Worm (Caenorhabditis elegans): ENCODE results near the gene F53A9.1.

Gene F53A9.1

DNA sequence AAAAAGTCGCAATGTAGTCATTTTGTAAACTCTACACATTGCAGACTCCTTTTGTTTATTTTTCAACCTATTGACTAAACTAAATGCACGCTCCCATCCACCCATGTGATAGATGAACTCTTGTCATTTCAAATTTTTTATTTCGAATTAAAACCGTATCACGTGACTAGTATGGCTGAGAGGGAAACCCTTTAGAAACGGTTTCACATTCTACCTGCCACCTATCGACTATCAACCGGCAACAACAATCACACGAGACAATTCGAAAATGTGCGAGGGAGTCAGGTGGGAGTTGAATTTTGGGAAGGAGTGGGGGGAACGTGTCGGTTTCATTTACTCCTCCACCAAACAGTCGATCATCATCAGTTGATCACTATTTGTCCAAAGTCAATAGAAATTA, 36.9 kb upstream of the F53A9.1 start (continued):
- TF ChIP-seq lin-40 (tag; optimal IDR thresholded peaks at IDR 0.05) (peak; percentile 65), dpff-1 (tag; optimal IDR thresholded peaks at IDR 0.05) (no peak), tbp1 (GFP tag; optimal IDR thresholded peaks at IDR 0.05) (peak; percentile 29), ceh-40 (GFP tag; IDR thresholded peaks at IDR 0.05) (no peak)

DNA sequence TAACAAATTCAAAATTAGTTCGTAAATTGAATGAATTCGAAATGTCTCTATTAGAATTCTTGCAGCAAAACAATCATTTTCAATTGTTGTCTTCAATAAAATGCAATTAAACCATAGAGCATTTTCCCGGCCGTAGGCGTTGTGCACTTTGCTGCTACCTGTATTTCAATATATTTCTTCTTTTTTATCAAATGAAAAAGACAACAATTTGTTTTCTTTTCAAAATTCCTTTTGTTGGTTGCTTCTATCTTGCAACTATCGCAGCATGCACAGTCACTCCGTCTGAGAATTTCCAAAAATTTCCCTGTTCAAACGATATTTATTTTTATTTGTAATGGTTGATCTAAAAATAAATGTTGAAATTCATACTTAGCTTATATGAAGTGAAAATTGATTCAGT, 36.2 kb upstream of the F53A9.1 start:
- TF ChIP-seq F22D6.2 (tag; optimal IDR thresholded peaks at IDR 0.05): no peak
- no peak for TF ChIP-seq lin-26 (GFP tag; IDR thresholded peaks at IDR 0.05)
- TF ChIP-seq dox-1 (GFP tag; IDR thresholded peaks at IDR 0.05): no peak
- TF ChIP-seq Y67H2A.10 (GFP tag; conservative IDR thresholded peaks at IDR 0.05): no peak
- no peak for TF ChIP-seq snpc-1.1 (tag; optimal IDR thresholded peaks at IDR 0.05; ENCODE audit: insufficient read depth)
- TF ChIP-seq ets-4 (GFP tag; optimal IDR thresholded peaks at IDR 0.05): no peak
- no peak for TF ChIP-seq F52B5.7 (tag; optimal IDR thresholded peaks at IDR 0.05)
- no peak for TF ChIP-seq zfh-2 (GFP tag; conservative IDR thresholded peaks at IDR 0.05)
- no peak for TF ChIP-seq ztf-22 (GFP tag; optimal IDR thresholded peaks at IDR 0.05)
- no peak for TF ChIP-seq snpc-1.3 (tag; optimal IDR thresholded peaks at IDR 0.05; ENCODE audit: insufficient read depth)
- TF ChIP-seq Y53G8AR.9 (GFP tag; conservative IDR thresholded peaks at IDR 0.05): no peak
- no peak for TF ChIP-seq B0336.3 (GFP tag; IDR thresholded peaks at IDR 0.05)
- TF ChIP-seq F57C9.4 (tag; optimal IDR thresholded peaks at IDR 0.05): no peak
- TF ChIP-seq B0261.1 (tag; optimal IDR thresholded peaks at IDR 0.05): no peak

DNA sequence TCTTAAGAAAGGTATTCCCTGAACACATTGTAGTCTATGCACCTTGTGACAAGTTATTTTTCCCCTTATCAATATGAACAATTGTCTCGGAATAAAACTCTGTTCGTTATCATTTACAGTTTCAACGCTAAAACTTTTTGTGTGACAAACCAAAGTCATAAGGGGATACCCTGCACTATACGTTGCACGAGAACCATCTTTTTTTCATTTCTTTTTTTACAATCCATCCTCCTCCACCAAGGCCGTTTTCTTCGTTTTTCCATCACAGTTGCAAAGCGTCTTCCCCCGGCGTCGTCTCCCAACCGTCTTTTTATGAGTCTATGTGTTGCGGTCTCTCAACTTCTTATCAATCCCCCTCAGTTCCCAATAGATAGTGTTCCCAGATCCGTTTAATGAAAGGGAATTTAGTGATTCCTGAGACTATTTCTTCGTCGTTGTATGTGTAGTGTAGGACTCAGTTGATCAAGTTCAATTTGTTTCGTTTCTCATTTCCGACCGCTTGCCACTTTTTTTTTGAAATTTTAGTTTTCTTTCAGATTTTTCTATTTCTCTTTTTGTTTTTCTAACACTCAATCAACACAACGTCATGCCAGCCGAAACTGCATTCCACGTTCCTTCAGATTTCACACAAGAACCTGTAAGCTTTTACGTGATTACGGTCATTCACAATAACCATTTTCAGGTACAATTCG, 35.2 kb upstream of the F53A9.1 start:
- TF ChIP-seq Y53G8AR.9 (GFP tag; conservative IDR thresholded peaks at IDR 0.05): no peak
- TF ChIP-seq ceh-91 (GFP tag; IDR thresholded peaks at IDR 0.05): no peak
- no peak for TF ChIP-seq ztf-28 (GFP tag; IDR thresholded peaks at IDR 0.05)
- TF ChIP-seq attf-6 (GFP tag; IDR thresholded peaks at IDR 0.05): no peak
- TF ChIP-seq ztf-26 (tag; optimal IDR thresholded peaks at IDR 0.05): peak; percentile 73
- no peak for TF ChIP-seq F57C9.4 (tag; optimal IDR thresholded peaks at IDR 0.05)
- TF ChIP-seq ets-4 (GFP tag; optimal IDR thresholded peaks at IDR 0.05): no peak
- TF ChIP-seq die-1 (tag; optimal IDR thresholded peaks at IDR 0.05): peak; percentile 52
- no peak for TF ChIP-seq athp-1 (tag; optimal IDR thresholded peaks at IDR 0.05)
- no peak for TF ChIP-seq Y79H2A.3 (GFP tag; conservative IDR thresholded peaks at IDR 0.05)
- no peak for TF ChIP-seq hlh-12 (tag; optimal IDR thresholded peaks at IDR 0.05)
- no peak for TF ChIP-seq xnd-1 (tag; optimal IDR thresholded peaks at IDR 0.05)
- no peak for TF ChIP-seq nhr-27 (tag; optimal IDR thresholded peaks at IDR 0.05)
- TF ChIP-seq akir-1 (GFP tag; optimal IDR thresholded peaks at IDR 0.05): no peak
- TF ChIP-seq egl-18 (GFP tag; IDR thresholded peaks at IDR 0.05): no peak
- TF ChIP-seq T26A5.8 (tag; optimal IDR thresholded peaks at IDR 0.05): no peak
- TF ChIP-seq cebp-2 (GFP tag; IDR thresholded peaks at IDR 0.05): no peak
- no peak for TF ChIP-seq unc-62 (GFP tag; optimal IDR thresholded peaks at IDR 0.05)
- TF ChIP-seq B0261.1 (tag; optimal IDR thresholded peaks at IDR 0.05): no peak
- TF ChIP-seq B0336.3 (GFP tag; IDR thresholded peaks at IDR 0.05): no peak
- no peak for TF ChIP-seq aptf-2 (GFP tag; conservative IDR thresholded peaks at IDR 0.05)
- TF ChIP-seq F57A8.1 (GFP tag; optimal IDR thresholded peaks at IDR 0.05): no peak
- TF ChIP-seq F39B2.1 (GFP tag; IDR thresholded peaks at IDR 0.05): no peak
- TF ChIP-seq hrde-1 (tag; optimal IDR thresholded peaks at IDR 0.05; ENCODE audit: borderline replicate concordance): no peak
- no peak for TF ChIP-seq F33H1.4 (GFP tag; IDR thresholded peaks at IDR 0.05)
- TF ChIP-seq tbx-9 (tag; optimal IDR thresholded peaks at IDR 0.05; ENCODE audit: borderline replicate concordance): no peak
- no peak for TF ChIP-seq efl-1 (GFP tag; optimal IDR thresholded peaks at IDR 0.05)
- peak; percentile 31 for TF ChIP-seq atf-7 (tag; optimal IDR thresholded peaks at IDR 0.05)
- TF ChIP-seq nfyb-1 (GFP tag; IDR thresholded peaks at IDR 0.05): no peak
- peak; percentile 64 for TF ChIP-seq somi-1 (GFP tag; optimal IDR thresholded peaks at IDR 0.05)
- TF ChIP-seq sea-2 (GFP tag; IDR thresholded peaks at IDR 0.05): no peak
- no peak for TF ChIP-seq lin-35 (GFP tag; optimal IDR thresholded peaks at IDR 0.05)
